Worm (Caenorhabditis elegans) whole organism, young adult: Measurements from ENCODE around the gene kin-26.
A peak's percentile ranks its signal among the peaks of the same experiment; 100 is the strongest.

Experiments
- F57C9.4 ChIP-seq: sonication (generic microtip); optimal IDR thresholded peaks from 2 replicates; lab custom pipeline; 2017; ENCODE audit warnings: mild to moderate bottlenecking, missing genetic modification characterization, missing compliant biosample characterization
- atf-7 ChIP-seq: sonication (generic microtip); optimal IDR thresholded peaks from 2 replicates; lab custom pipeline; 2017; ENCODE audit warnings: mild to moderate bottlenecking, missing genetic modification characterization, missing compliant biosample characterization
- die-1 ChIP-seq: sonication (generic microtip); optimal IDR thresholded peaks from 2 replicates; lab custom pipeline; 2016; ENCODE audit warnings: missing genotype, mild to moderate bottlenecking, missing genetic modification characterization, missing compliant biosample characterization
- efl-1 ChIP-seq: fragments of 150-350 bp; optimal IDR thresholded peaks from 2 replicates; lab custom pipeline; 2014; ENCODE audit warnings: missing biosample characterization, missing genetic modification reagents, missing genetic modification characterization
- lin-40 ChIP-seq: sonication (generic microtip); optimal IDR thresholded peaks from 2 replicates; lab custom pipeline; 2016; ENCODE audit warnings: missing genetic modification characterization, mild to moderate bottlenecking, missing compliant biosample characterization, missing genotype, missing genetic modification reagents
- mxl-1 ChIP-seq: sonication (generic microtip); optimal IDR thresholded peaks from 2 replicates; lab custom pipeline; 2016; ENCODE audit warnings: missing genetic modification characterization, missing compliant biosample characterization
- tbp1 ChIP-seq: fragments of 200-800 bp; sonication (Bioruptor generic); optimal IDR thresholded peaks from 2 replicates; lab custom pipeline; 2018; ENCODE audit warnings: mild to moderate bottlenecking, missing genetic modification characterization, missing compliant biosample characterization
- tbx-9 ChIP-seq: sonication (generic microtip); optimal IDR thresholded peaks from 2 replicates; lab custom pipeline; 2016; ENCODE audit warnings: borderline replicate concordance, missing genetic modification characterization, inconsistent platforms, missing compliant biosample characterization

Gene kin-26

ce11 chrIV:7829275-7829938, 48.3 kb downstream of the kin-26 start, which contains the start of gene C06A6.4 (continued):
- no peak for TF ChIP-seq F57C9.4 (tag; lab: Kevin White, UChicago)
- TF ChIP-seq tbx-9 (tag; lab: Kevin White, UChicago), result no peak
- no peak for TF ChIP-seq die-1
- TF ChIP-seq tbp1 (GFP tag; lab: Kevin White, UChicago), result peak; percentile 19
- no peak for TF ChIP-seq mxl-1 (tag; lab: Kevin White, UChicago)
- TF ChIP-seq efl-1 (GFP tag; lab: Kevin White, UChicago), result peak; percentile 80
- TF ChIP-seq atf-7, result no peak
- no peak for TF ChIP-seq lin-40 (tag; lab: Kevin White, UChicago)
